Comparison of ENCODE assay signal across 3 fruit fly cellular contexts in genomic region chr3L:12088326-12088725, dm6.
TF ChIP-seq lines count a peak whose summit lies in the region.

Gene CG17154, plus strand, starts transcription at chr3L:12088626.

- no peak for TF ChIP-seq CTCF in whole organism, embryonic (GFP tag; optimal IDR thresholded peaks at IDR 0.05; lab: Kevin White, UChicago)

TF ChIP-seq in whole organism, adult, 20 proteins besides CTCF, POLR2A, EP300 and RAD21:
- TF ChIP-seq kay (GFP tag; lab: Kevin White, UChicago; ENCODE audit: borderline replicate concordance) (peak; percentile 37), toe (GFP tag; optimal IDR thresholded peaks at IDR 0.05; lab: Kevin White, UChicago) (no peak)
TF ChIP-seq in whole organism, adult: peak in this region for 1.

TF ChIP-seq in whole organism, embryonic, 481 proteins besides CTCF, POLR2A, EP300 and RAD21:
- no peak for TF ChIP-seq MBD-R2 (GFP tag; IDR thresholded peaks at IDR 0.05; lab: Robert Waterston, UW)
- TF ChIP-seq Bdp1 (GFP tag; optimal IDR thresholded peaks at IDR 0.05; lab: Kevin White, UChicago), result no peak
- TF ChIP-seq CG13894 (tag; optimal IDR thresholded peaks at IDR 0.05; lab: Kevin White, UChicago), result peak; percentile 17
- peak; percentile 44 for TF ChIP-seq Ets65A (GFP tag; lab: Kevin White, UChicago)
- TF ChIP-seq abd-A (tag; optimal IDR thresholded peaks at IDR 0.05; lab: Kevin White, UChicago), result peak; percentile 40
- no peak for TF ChIP-seq mam (GFP tag; optimal IDR thresholded peaks at IDR 0.05; lab: Kevin White, UChicago)
- no peak for TF ChIP-seq H15 (GFP tag; IDR thresholded peaks at IDR 0.05; lab: Robert Waterston, UW)
- no peak for TF ChIP-seq CG18476 (GFP tag; optimal IDR thresholded peaks at IDR 0.05; lab: Kevin White, UChicago)
- TF ChIP-seq unpg (GFP tag; optimal IDR thresholded peaks at IDR 0.05; lab: Kevin White, UChicago), result no peak

TF ChIP-seq in whole organism, prepupa, 60 proteins besides CTCF, POLR2A, EP300 and RAD21:
- peak; percentile 14 for TF ChIP-seq Eip78C (GFP tag; lab: Kevin White, UChicago)
- no peak for TF ChIP-seq fd59A (GFP tag; optimal IDR thresholded peaks at IDR 0.05; lab: Kevin White, UChicago)
